Fruit fly (Drosophila melanogaster) Kc167 (cell line): ENCODE measurements around the gene CG6793.

ENCODE experiments used
- Myc ChIP-seq: fragments of >200 bp; optimal IDR thresholded peaks from 2 replicates; lab custom pipeline; 2017; ENCODE audit warnings: missing external identifiers
- Sin3A ChIP-seq: fragments of >200 bp; optimal IDR thresholded peaks from 2 replicates; lab custom pipeline; 2018; ENCODE audit warnings: missing external identifiers
- psq ChIP-seq: fragments of >200 bp; optimal IDR thresholded peaks from 2 replicates; lab custom pipeline; 2017; ENCODE audit warnings: missing external identifiers

DNA sequence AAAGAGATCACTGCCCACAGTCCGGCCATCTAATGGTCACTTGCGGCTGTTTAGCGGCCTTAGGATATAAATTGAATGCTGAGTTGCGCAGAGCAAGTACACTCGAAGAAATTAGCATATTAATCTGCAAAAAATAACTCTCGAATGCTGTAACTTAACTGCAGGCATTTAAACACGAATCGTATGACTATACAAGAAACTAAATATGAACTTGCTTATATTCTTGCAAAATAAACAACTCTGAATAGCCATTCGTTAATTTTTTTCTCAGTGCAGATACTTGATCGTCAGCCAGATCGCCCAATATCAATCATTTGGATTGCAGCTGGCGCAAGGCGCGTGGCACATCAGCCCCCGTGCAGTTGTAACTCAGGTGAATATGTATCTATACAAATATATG, 30.9 kb downstream of the CG6793 start:
- TF ChIP-seq psq: no peak
- no peak for TF ChIP-seq Myc (lab: Kevin White, UChicago)
- TF ChIP-seq Sin3A: no peak
